Worm (Caenorhabditis elegans): ENCODE measurements around the gene F42G2.2.
A peak's percentile ranks its signal among the peaks of the same experiment; 100 is the strongest.

F42G2.2 gene

DNA sequence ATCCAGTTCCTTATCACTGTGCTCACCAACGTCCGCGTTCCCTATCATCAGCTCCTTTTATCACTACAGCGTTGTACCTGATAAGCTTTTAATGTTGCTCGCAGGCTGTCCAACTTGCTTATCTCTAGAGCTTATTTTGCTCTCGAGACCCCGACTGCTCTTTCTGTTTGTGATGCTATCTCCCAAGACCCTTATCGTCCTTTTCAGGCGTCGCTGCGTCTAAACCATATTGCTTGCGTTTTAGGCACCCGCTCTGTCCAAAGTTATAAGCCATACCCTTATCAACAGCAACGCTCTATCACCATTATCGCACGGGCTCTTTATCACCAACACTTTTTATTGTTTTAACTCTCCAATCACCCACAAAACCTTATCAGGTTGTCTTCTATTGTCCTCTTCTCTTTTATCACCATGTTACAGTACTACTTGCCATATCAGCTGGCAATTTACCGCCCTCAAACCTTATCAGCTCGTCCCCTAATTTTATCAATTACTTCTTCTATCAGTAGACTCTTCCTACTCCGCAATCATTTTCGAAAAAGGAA is 43.5 kb upstream of the F42G2.2 start (continued):
- no peak; the same call in none of the 2 replicates for TF ChIP-seq mcd-1 (GFP tag; IDR thresholded peaks at IDR 0.05)
- no peak for TF ChIP-seq somi-1 (GFP tag; optimal IDR thresholded peaks at IDR 0.05)
- no peak for TF ChIP-seq madf-8 (GFP tag; conservative IDR thresholded peaks at IDR 0.05)
- no peak for TF ChIP-seq ccch-3 (GFP tag; optimal IDR thresholded peaks at IDR 0.05)
- TF ChIP-seq nfya-2 (GFP tag; IDR thresholded peaks at IDR 0.05), result no peak
- TF ChIP-seq dpff-1 (tag; optimal IDR thresholded peaks at IDR 0.05), result no peak
- TF ChIP-seq gei-17 (GFP tag; optimal IDR thresholded peaks at IDR 0.05), result peak; percentile 61
- 0 out of 2 replicates have a peak, but pooled peaks have one; percentile 17 for TF ChIP-seq let-526 (GFP tag; IDR thresholded peaks at IDR 0.05)
- TF ChIP-seq F33H1.4 (GFP tag; IDR thresholded peaks at IDR 0.05), result no peak
- TF ChIP-seq ztf-22 (GFP tag; optimal IDR thresholded peaks at IDR 0.05), result peak; percentile 100
- TF ChIP-seq Y95B8A.8 (GFP tag; IDR thresholded peaks at IDR 0.05), result no peak
- TF ChIP-seq repo-1 (tag; optimal IDR thresholded peaks at IDR 0.05), result peak; percentile 76
- no peak for TF ChIP-seq F10E7.11 (tag; optimal IDR thresholded peaks at IDR 0.05)
- peak; percentile 99 for TF ChIP-seq ets-4 (GFP tag; optimal IDR thresholded peaks at IDR 0.05)
- no peak for TF ChIP-seq unc-130 (GFP tag; optimal IDR thresholded peaks at IDR 0.05)
- TF ChIP-seq F52B5.7 (tag; optimal IDR thresholded peaks at IDR 0.05), result no peak
- no peak for TF ChIP-seq T07F8.4 (tag; optimal IDR thresholded peaks at IDR 0.05)
- no peak for TF ChIP-seq xnd-1 (tag; optimal IDR thresholded peaks at IDR 0.05)
- no peak for TF ChIP-seq zfh-2 (GFP tag; conservative IDR thresholded peaks at IDR 0.05)
- no peak for TF ChIP-seq egrh-3 (GFP tag; IDR thresholded peaks at IDR 0.05)
- no peak for TF ChIP-seq ceh-27 (GFP tag; optimal IDR thresholded peaks at IDR 0.05)
- no peak for TF ChIP-seq aptf-2 (GFP tag; conservative IDR thresholded peaks at IDR 0.05)
- TF ChIP-seq mes-4 (tag; optimal IDR thresholded peaks at IDR 0.05), result no peak
- TF ChIP-seq ztf-26 (tag; optimal IDR thresholded peaks at IDR 0.05), result peak; percentile 19
- peak; percentile 90; the same call in 1 of the 2 replicates for TF ChIP-seq dox-1 (GFP tag; IDR thresholded peaks at IDR 0.05)
- TF ChIP-seq T26A5.8 (tag; optimal IDR thresholded peaks at IDR 0.05), result no peak
- TF ChIP-seq ceh-79 (tag; optimal IDR thresholded peaks at IDR 0.05), result no peak
- TF ChIP-seq F39B2.1 (GFP tag; IDR thresholded peaks at IDR 0.05), result no peak
- no peak for TF ChIP-seq fkh-3 (tag; optimal IDR thresholded peaks at IDR 0.05)
- TF ChIP-seq Y56A3A.18 (GFP tag; IDR thresholded peaks at IDR 0.05), result peak; percentile 51; the same call in 1 of the 2 replicates
- TF ChIP-seq lag-1 (GFP tag; IDR thresholded peaks at IDR 0.05), result no peak
- TF ChIP-seq hmg-1.2 (GFP tag; IDR thresholded peaks at IDR 0.05), result no peak
- TF ChIP-seq rcor-1 (GFP tag; IDR thresholded peaks at IDR 0.05), result no peak
- TF ChIP-seq lir-1 (GFP tag; conservative IDR thresholded peaks at IDR 0.05), result 0 out of 2 replicates have a peak, but pooled peaks have one; percentile 45
- TF ChIP-seq dpl-1 (GFP tag; optimal IDR thresholded peaks at IDR 0.05), result no peak
- peak; percentile 65 for TF ChIP-seq tbp1 (GFP tag; optimal IDR thresholded peaks at IDR 0.05)
- 0 out of 2 replicates have a peak, but pooled peaks have one; percentile 2 for TF ChIP-seq ceh-40 (GFP tag; IDR thresholded peaks at IDR 0.05)
- TF ChIP-seq ama-1 (optimal IDR thresholded peaks at IDR 0.05), result no peak
- TF ChIP-seq ama-1 (GFP tag; optimal IDR thresholded peaks at IDR 0.05), result no peak
- peak; percentile 80 for TF ChIP-seq ztf-3 (GFP tag; optimal IDR thresholded peaks at IDR 0.05)
- TF ChIP-seq tlf-1 (GFP tag; optimal IDR thresholded peaks at IDR 0.05), result peak; percentile 84
- TF ChIP-seq hlh-26 (GFP tag; conservative IDR thresholded peaks at IDR 0.05), result no peak
- no peak for TF ChIP-seq ceh-100 (GFP tag; IDR thresholded peaks at IDR 0.05)
- TF ChIP-seq hrde-1 (tag; optimal IDR thresholded peaks at IDR 0.05; ENCODE audit: borderline replicate concordance), result no peak
- TF ChIP-seq egl-44 (GFP tag; IDR thresholded peaks at IDR 0.05), result peak; percentile 97
- TF ChIP-seq ekl-4 (GFP tag; IDR thresholded peaks at IDR 0.05), result no peak
- TF ChIP-seq lsy-27 (tag; optimal IDR thresholded peaks at IDR 0.05; ENCODE audit: borderline replicate concordance, insufficient read depth), result no peak
- peak; percentile 97 for TF ChIP-seq nhr-90 (tag; optimal IDR thresholded peaks at IDR 0.05)
- peak; percentile 64 for TF ChIP-seq sptf-2 (GFP tag; optimal IDR thresholded peaks at IDR 0.05)
